Worm (Caenorhabditis elegans): ENCODE data around the gene let-99.
A peak's percentile ranks its signal among the peaks of the same experiment; 100 is the strongest.

let-99 gene

DNA sequence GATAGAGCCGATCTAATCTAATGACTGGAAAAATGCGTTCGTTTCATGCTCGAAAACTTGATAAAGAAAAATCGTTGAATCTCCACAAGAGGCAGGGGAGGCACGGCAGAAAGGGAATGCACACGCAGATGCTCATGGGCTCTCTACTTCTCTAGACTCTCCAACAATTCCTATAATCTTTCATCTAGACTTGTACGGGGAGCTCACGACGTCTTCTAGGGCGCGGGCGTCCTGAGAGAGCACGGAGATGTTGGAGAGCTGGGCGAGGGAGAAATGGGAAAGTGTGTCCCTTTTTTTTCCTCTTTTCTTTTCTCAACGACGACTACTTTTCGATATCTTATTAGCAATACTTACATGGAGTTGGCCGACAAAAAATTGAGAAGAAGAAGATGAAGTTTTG, 15.5 kb downstream of the let-99 start (continued):
- no peak for TF ChIP-seq ces-1 (GFP tag; optimal IDR thresholded peaks at IDR 0.05)
- peak; percentile 74 for TF ChIP-seq lin-14 (GFP tag; optimal IDR thresholded peaks at IDR 0.05)
- TF ChIP-seq snu-23 (GFP tag; optimal IDR thresholded peaks at IDR 0.05) = no peak
- no peak for TF ChIP-seq Y116A8C.19 (tag; optimal IDR thresholded peaks at IDR 0.05; ENCODE audit: borderline replicate concordance)
- peak; percentile 27 for TF ChIP-seq swsn-7 (tag; optimal IDR thresholded peaks at IDR 0.05)
- no peak for TF ChIP-seq nhr-28 (tag; optimal IDR thresholded peaks at IDR 0.05)
- no peak for TF ChIP-seq xbp-1 (tag; optimal IDR thresholded peaks at IDR 0.05)
- no peak for TF ChIP-seq unc-86 (tag; optimal IDR thresholded peaks at IDR 0.05)
- no peak for TF ChIP-seq efl-1 (optimal IDR thresholded peaks at IDR 0.05)
- TF ChIP-seq efl-1 (GFP tag; optimal IDR thresholded peaks at IDR 0.05 in 1 of 2) = no peak
- TF ChIP-seq zag-1 (tag; optimal IDR thresholded peaks at IDR 0.05) = no peak
- no peak for TF ChIP-seq mdl-1 (tag; optimal IDR thresholded peaks at IDR 0.05)
- no peak for TF ChIP-seq hlh-4 (tag; optimal IDR thresholded peaks at IDR 0.05)
- no peak for TF ChIP-seq unc-62 (GFP tag; optimal IDR thresholded peaks at IDR 0.05)
- TF ChIP-seq nhr-12 (tag; optimal IDR thresholded peaks at IDR 0.05) = no peak
- TF ChIP-seq vab-15 (tag; optimal IDR thresholded peaks at IDR 0.05) = no peak
- no peak for TF ChIP-seq nhr-77 (tag; optimal IDR thresholded peaks at IDR 0.05)
- peak; percentile 37 for TF ChIP-seq fkh-8 (tag; optimal IDR thresholded peaks at IDR 0.05)
- TF ChIP-seq jun-1 (tag; optimal IDR thresholded peaks at IDR 0.05) = no peak
- TF ChIP-seq irx-1 (tag; optimal IDR thresholded peaks at IDR 0.05) = no peak
- no peak for TF ChIP-seq mef-2 (tag; optimal IDR thresholded peaks at IDR 0.05)
- TF ChIP-seq nhr-47 (tag; optimal IDR thresholded peaks at IDR 0.05) = peak; percentile 14
- TF ChIP-seq nhr-71 (tag; optimal IDR thresholded peaks at IDR 0.05) = no peak
- no peak for TF ChIP-seq skn-1 (tag; optimal IDR thresholded peaks at IDR 0.05)
- TF ChIP-seq aha-1 (tag; optimal IDR thresholded peaks at IDR 0.05) = no peak
- no peak for TF ChIP-seq unc-30 (tag; optimal IDR thresholded peaks at IDR 0.05)
- TF ChIP-seq blmp-1 (tag; optimal IDR thresholded peaks at IDR 0.05) = no peak
- TF ChIP-seq lin-13 (GFP tag; optimal IDR thresholded peaks at IDR 0.05) = no peak
- no peak for TF ChIP-seq elt-3 (tag; optimal IDR thresholded peaks at IDR 0.05)

DNA sequence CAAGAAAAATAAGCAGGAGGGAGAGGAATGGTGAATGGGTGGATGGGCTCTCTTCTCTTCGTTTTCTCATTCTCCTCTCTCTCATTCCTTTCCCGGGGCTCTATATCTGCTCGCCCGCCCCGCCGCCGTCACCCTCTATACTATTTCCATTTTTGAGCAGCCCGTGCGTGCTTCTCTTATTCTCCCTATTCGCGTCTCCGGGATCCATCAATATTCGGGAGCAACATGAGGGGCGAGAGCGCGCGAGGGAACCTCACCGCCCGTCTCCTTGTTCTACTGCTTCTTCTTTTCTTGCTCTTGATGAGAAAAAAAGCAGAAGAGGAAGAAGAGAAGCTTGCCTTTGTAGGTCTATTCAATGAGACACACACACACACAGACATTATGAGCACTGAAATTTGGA, 16.5 kb downstream of the let-99 start:
- TF ChIP-seq ceh-63 (GFP tag; optimal IDR thresholded peaks at IDR 0.05) (no peak), Y116A8C.19 (tag; optimal IDR thresholded peaks at IDR 0.05; ENCODE audit: borderline replicate concordance) (no peak), efl-1 (optimal IDR thresholded peaks at IDR 0.05) (no peak), efl-1 (GFP tag; optimal IDR thresholded peaks at IDR 0.05 in 1 of 2) (peak in 1 of 2 experiments; percentile 11), C34B4.2 (tag; optimal IDR thresholded peaks at IDR 0.05) (no peak), fkh-8 (tag; optimal IDR thresholded peaks at IDR 0.05) (peak; percentile 65), zag-1 (tag; optimal IDR thresholded peaks at IDR 0.05) (no peak), lir-3 (tag; optimal IDR thresholded peaks at IDR 0.05; ENCODE audit: poor library complexity) (no peak), dpl-1 (GFP tag; optimal IDR thresholded peaks at IDR 0.05) (peak in 1 of 3 experiments; percentile 1), snu-23 (GFP tag; optimal IDR thresholded peaks at IDR 0.05) (peak; percentile 19), lin-35 (GFP tag; optimal IDR thresholded peaks at IDR 0.05) (peak in 1 of 2 experiments; percentile 33), swsn-7 (tag; optimal IDR thresholded peaks at IDR 0.05) (peak; percentile 21), isw-1 (GFP tag; IDR thresholded peaks at IDR 0.05) (peak; percentile 26), ceh-82 (tag; optimal IDR thresholded peaks at IDR 0.05) (peak in 1 of 3 experiments; percentile 45), lin-14 (GFP tag; optimal IDR thresholded peaks at IDR 0.05) (peak; percentile 91), mep-1 (tag; optimal IDR thresholded peaks at IDR 0.05) (peak; percentile 34), jun-1 (tag; optimal IDR thresholded peaks at IDR 0.05) (no peak), fkh-10 (GFP tag; optimal IDR thresholded peaks at IDR 0.05) (peak; percentile 63), unc-86 (tag; optimal IDR thresholded peaks at IDR 0.05) (peak; percentile 36)

DNA sequence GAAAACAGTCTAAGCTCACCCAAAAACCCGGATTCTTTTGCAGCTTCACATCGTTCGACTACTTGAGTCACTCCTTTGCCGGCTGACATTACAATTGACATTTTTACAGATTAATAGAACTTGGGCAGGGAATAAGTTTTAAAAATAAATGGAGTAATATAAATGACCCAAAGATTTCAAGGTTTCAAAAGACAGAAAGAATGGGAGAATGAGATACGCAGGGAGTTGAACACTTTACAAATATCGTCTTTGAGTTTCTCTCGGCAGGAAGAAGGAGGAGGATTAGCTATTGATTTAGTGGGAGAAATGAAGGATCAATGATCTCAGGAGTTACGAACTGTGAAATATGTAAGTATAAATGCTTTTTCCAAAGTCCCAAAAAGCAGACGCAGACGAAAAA, 18.3 kb downstream of the let-99 start, which contains the start of gene K08E7.8:
Gene K08E7.8, minus strand, starts transcription at position 101 of the 400 bp plus-strand sequence.
- TF ChIP-seq vab-15 (tag; optimal IDR thresholded peaks at IDR 0.05) (no peak), nhr-90 (tag; optimal IDR thresholded peaks at IDR 0.05; ENCODE audit: poor library complexity) (no peak), fos-1 (tag; optimal IDR thresholded peaks at IDR 0.05) (no peak), unc-62 (GFP tag; optimal IDR thresholded peaks at IDR 0.05) (no peak), pqm-1 (tag; optimal IDR thresholded peaks at IDR 0.05) (no peak), nhr-28 (tag; optimal IDR thresholded peaks at IDR 0.05) (no peak), xbp-1 (tag; optimal IDR thresholded peaks at IDR 0.05) (no peak), snpc-4 (tag; optimal IDR thresholded peaks at IDR 0.05) (no peak), sox-4 (tag; optimal IDR thresholded peaks at IDR 0.05) (no peak), rnt-1 (tag; optimal IDR thresholded peaks at IDR 0.05) (no peak), nhr-12 (tag; optimal IDR thresholded peaks at IDR 0.05) (no peak), hlh-17 (GFP tag; optimal IDR thresholded peaks at IDR 0.05; ENCODE audit: borderline replicate concordance) (no peak), nhr-76 (tag; optimal IDR thresholded peaks at IDR 0.05) (no peak), sup-37 (GFP tag; optimal IDR thresholded peaks at IDR 0.05) (no peak), nhr-77 (tag; optimal IDR thresholded peaks at IDR 0.05) (no peak), ceh-82 (tag; optimal IDR thresholded peaks at IDR 0.05) (no peak), fkh-4 (tag; optimal IDR thresholded peaks at IDR 0.05; ENCODE audit: borderline replicate concordance) (no peak), lin-13 (GFP tag; optimal IDR thresholded peaks at IDR 0.05) (no peak), efl-3 (GFP tag; optimal IDR thresholded peaks at IDR 0.05) (no peak), fkh-10 (GFP tag; optimal IDR thresholded peaks at IDR 0.05) (no peak)
